Worm (Caenorhabditis elegans): Measurements from ENCODE around the gene cdc-25.2.

cdc-25.2 gene

ce11 chrV:1566776-1567175 lies at the start of gene cdc-25.2:
Gene cdc-25.2, plus strand, starts transcription at chrV:1567076.
- no peak for TF ChIP-seq M03D4.4 (tag; optimal IDR thresholded peaks at IDR 0.05)
- no peak for TF ChIP-seq mab-5 (tag; optimal IDR thresholded peaks at IDR 0.05)
- no peak for TF ChIP-seq drap-1 (GFP tag; optimal IDR thresholded peaks at IDR 0.05)
- TF ChIP-seq nhr-76 (tag; optimal IDR thresholded peaks at IDR 0.05), result no peak
- no peak for TF ChIP-seq ztf-11 (tag; optimal IDR thresholded peaks at IDR 0.05)
- TF ChIP-seq tbx-8 (GFP tag; optimal IDR thresholded peaks at IDR 0.05), result no peak
- TF ChIP-seq unc-62 (GFP tag; optimal IDR thresholded peaks at IDR 0.05), result no peak
- TF ChIP-seq flh-1 (GFP tag; optimal IDR thresholded peaks at IDR 0.05), result no peak
- TF ChIP-seq lsy-2 (tag; optimal IDR thresholded peaks at IDR 0.05), result no peak
- TF ChIP-seq sem-2 (GFP tag; optimal IDR thresholded peaks at IDR 0.05), result no peak
- TF ChIP-seq unc-39 (tag; optimal IDR thresholded peaks at IDR 0.05), result no peak

- TF ChIP-seq mep-1 (tag; optimal IDR thresholded peaks at IDR 0.05) (no peak), ceh-39 (tag; optimal IDR thresholded peaks at IDR 0.05) (no peak), drap-1 (GFP tag; optimal IDR thresholded peaks at IDR 0.05) (no peak), nhr-76 (tag; optimal IDR thresholded peaks at IDR 0.05) (no peak), ztf-11 (tag; optimal IDR thresholded peaks at IDR 0.05) (no peak), ceh-43 (GFP tag; optimal IDR thresholded peaks at IDR 0.05) (no peak), zip-8 (tag; optimal IDR thresholded peaks at IDR 0.05) (no peak), elt-3 (tag; optimal IDR thresholded peaks at IDR 0.05) (no peak), sem-2 (GFP tag; optimal IDR thresholded peaks at IDR 0.05) (no peak), unc-39 (tag; optimal IDR thresholded peaks at IDR 0.05) (no peak), unc-62 (GFP tag; optimal IDR thresholded peaks at IDR 0.05) (no peak), unc-120 (tag; optimal IDR thresholded peaks at IDR 0.05; ENCODE audit: poor library complexity, severe bottlenecking) (no peak), bed-3 (GFP tag; optimal IDR thresholded peaks at IDR 0.05) (no peak), M03D4.4 (tag; optimal IDR thresholded peaks at IDR 0.05) (no peak), cnd-1 (tag; optimal IDR thresholded peaks at IDR 0.05) (no peak), elt-1 (tag; optimal IDR thresholded peaks at IDR 0.05; ENCODE audit: borderline replicate concordance, insufficient read depth) (no peak), nhr-2 (tag; optimal IDR thresholded peaks at IDR 0.05) (no peak), lin-13 (tag; optimal IDR thresholded peaks at IDR 0.05) (no peak)
Measured at ce11 chrV:1521845-1522244, 45.0 kb upstream of the cdc-25.2 start, which contains the start of gene str-240. Gene str-240, minus strand, starts transcription at chrV:1521945.

DNA sequence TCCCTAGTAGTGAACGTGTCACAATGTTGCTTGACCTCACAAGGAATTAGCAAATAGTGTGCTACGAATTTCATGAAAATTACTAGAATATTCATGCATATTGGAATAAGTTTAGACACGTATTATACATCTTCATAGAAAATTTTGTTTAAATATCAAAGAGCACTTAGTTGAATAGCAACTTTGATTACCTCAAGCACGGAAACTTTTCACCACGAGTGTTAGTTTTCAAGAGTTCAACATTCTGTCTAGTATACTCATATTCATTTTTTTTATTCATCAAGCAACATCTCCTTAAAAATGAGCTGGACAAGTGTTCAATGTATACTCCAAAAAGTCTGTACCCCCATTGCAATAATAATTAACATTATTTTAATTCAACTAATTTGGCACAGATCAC lies 44.4 kb upstream of the cdc-25.2 start, which contains the start of gene str-243:
TSS of gene str-243 (plus strand) at position 301 of the 400 bp plus-strand sequence.
- TF ChIP-seq hlh-1 (tag; optimal IDR thresholded peaks at IDR 0.05), result no peak

- TF ChIP-seq tbx-8 (GFP tag; optimal IDR thresholded peaks at IDR 0.05) (no peak), ham-2 (GFP tag; optimal IDR thresholded peaks at IDR 0.05) (no peak), sem-2 (GFP tag; optimal IDR thresholded peaks at IDR 0.05) (no peak), pha-4 (tag; optimal IDR thresholded peaks at IDR 0.05) (no peak), ceh-39 (tag; optimal IDR thresholded peaks at IDR 0.05) (no peak), drap-1 (GFP tag; optimal IDR thresholded peaks at IDR 0.05) (no peak), unc-120 (tag; optimal IDR thresholded peaks at IDR 0.05; ENCODE audit: poor library complexity, severe bottlenecking) (no peak), blmp-1 (tag; optimal IDR thresholded peaks at IDR 0.05) (no peak)
Measured at ce11 chrV:1527985-1528384, 38.9 kb upstream of the cdc-25.2 start, which contains the start of gene str-236. Gene str-236, minus strand, starts transcription at chrV:1528085.

DNA sequence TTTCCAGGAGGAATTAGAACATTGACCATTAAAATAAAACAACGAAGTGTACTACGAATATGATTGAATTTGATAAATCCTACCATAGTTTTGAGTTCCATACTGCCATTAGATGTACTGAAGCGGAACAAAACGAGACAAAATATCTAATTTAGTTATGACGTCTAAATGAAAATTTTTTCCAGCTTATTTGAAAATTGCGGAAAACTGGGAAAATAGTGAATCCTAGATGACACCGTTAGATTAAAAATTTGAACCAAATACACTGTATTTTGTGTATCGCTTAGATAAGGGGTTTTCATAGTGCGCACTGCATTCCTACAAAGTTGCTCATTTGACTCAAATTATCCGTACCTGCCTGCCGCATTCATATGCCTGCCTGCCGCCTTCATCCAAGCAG lies 35.7 kb upstream of the cdc-25.2 start, which contains the start of gene K02H11.4:
TSS of gene K02H11.4 (minus strand) at position 101 of the 400 bp plus-strand sequence.
- no peak for TF ChIP-seq mls-2 (tag; optimal IDR thresholded peaks at IDR 0.05)
- TF ChIP-seq unc-39 (tag; optimal IDR thresholded peaks at IDR 0.05), result no peak
- no peak for TF ChIP-seq lsy-2 (tag; optimal IDR thresholded peaks at IDR 0.05)
- TF ChIP-seq ztf-11 (tag; optimal IDR thresholded peaks at IDR 0.05), result no peak
- no peak for TF ChIP-seq ceh-43 (GFP tag; optimal IDR thresholded peaks at IDR 0.05)

- TF ChIP-seq nhr-237 (tag; optimal IDR thresholded peaks at IDR 0.05) (no peak), ceh-39 (tag; optimal IDR thresholded peaks at IDR 0.05) (no peak), unc-39 (tag; optimal IDR thresholded peaks at IDR 0.05) (no peak), snpc-4 (tag; optimal IDR thresholded peaks at IDR 0.05) (no peak), sptf-1 (tag; optimal IDR thresholded peaks at IDR 0.05) (no peak), mep-1 (tag; optimal IDR thresholded peaks at IDR 0.05) (no peak), M03D4.4 (tag; optimal IDR thresholded peaks at IDR 0.05) (no peak), lin-32 (GFP tag; optimal IDR thresholded peaks at IDR 0.05) (no peak), unc-62 (GFP tag; optimal IDR thresholded peaks at IDR 0.05) (no peak), unc-120 (tag; optimal IDR thresholded peaks at IDR 0.05; ENCODE audit: poor library complexity, severe bottlenecking) (no peak)
Measured at ce11 chrV:1532455-1532854, 34.4 kb upstream of the cdc-25.2 start.

Measured in whole organism, mixed stage, embryonic.